Fruit fly (Drosophila melanogaster) whole organism, prepupa: ENCODE measurements around the gene Rhp.

Experiments used
- Blimp-1 ChIP-seq: fragments of 200-800 bp; sonication (Bioruptor generic); optimal IDR thresholded peaks from 3 replicates; lab custom pipeline; 2017; ENCODE audit warnings: missing biosample characterization, missing genetic modification characterization, mild to moderate bottlenecking, moderate library complexity, missing genetic modification reagents
- CG10631 ChIP-seq: fragments of 200-800 bp; sonication (Bioruptor generic); optimal IDR thresholded peaks from 2 replicates; lab custom pipeline; 2016; ENCODE audit warnings: missing biosample characterization, missing genetic modification characterization
- CG10669 ChIP-seq: fragments of 200-800 bp; sonication (Bioruptor generic); optimal IDR thresholded peaks from 3 replicates; lab custom pipeline; 2018; ENCODE audit warnings: missing biosample characterization, mild to moderate bottlenecking, missing genetic modification characterization, moderate library complexity
- CG11762 ChIP-seq: fragments of 200-800 bp; sonication (Bioruptor generic); optimal IDR thresholded peaks from 3 replicates; lab custom pipeline; 2016; ENCODE audit warnings: missing biosample characterization, missing genetic modification characterization; ENCODE audit not compliant: insufficient read depth
- CG11902 ChIP-seq: fragments of 200-800 bp; sonication (Bioruptor generic); optimal IDR thresholded peaks from 3 replicates; lab custom pipeline; 2016; ENCODE audit warnings: missing biosample characterization, missing genetic modification characterization
- CG15336 ChIP-seq: fragments of 200-800 bp; sonication (Bioruptor generic); IDR thresholded peaks from 2 replicates; pipeline ENCODE4 v1.3.6; 2022; ENCODE audit warnings: missing biosample characterization, missing genetic modification characterization
- CG1621 ChIP-seq: fragments of 200-800 bp; sonication (Bioruptor generic); optimal IDR thresholded peaks from 3 replicates; lab custom pipeline; 2018; ENCODE audit warnings: missing biosample characterization, mild to moderate bottlenecking, missing genetic modification characterization
- CG16779 ChIP-seq: fragments of 200-800 bp; sonication (Bioruptor generic); optimal IDR thresholded peaks from 3 replicates; lab custom pipeline; 2017; ENCODE audit warnings: missing biosample characterization, mild to moderate bottlenecking, missing genetic modification characterization
- CG3032 ChIP-seq: fragments of 200-800 bp; optimal IDR thresholded peaks from 2 replicates; lab custom pipeline; 2019; ENCODE audit warnings: missing biosample characterization, mild to moderate bottlenecking, missing genetic modification characterization, moderate library complexity
- CG31627 ChIP-seq: fragments of 200-800 bp; sonication (Bioruptor generic); optimal IDR thresholded peaks from 3 replicates; lab custom pipeline; 2016; ENCODE audit warnings: missing biosample characterization, missing genetic modification characterization
- CG32006 ChIP-seq: fragments of 200-800 bp; sonication (Bioruptor generic); optimal IDR thresholded peaks from 3 replicates; lab custom pipeline; 2017; ENCODE audit warnings: missing biosample characterization, mild to moderate bottlenecking, missing genetic modification characterization
- CG34406 ChIP-seq: fragments of 200-800 bp; sonication (Bioruptor generic); optimal IDR thresholded peaks from 3 replicates; lab custom pipeline; 2016; ENCODE audit warnings: missing biosample characterization, missing genetic modification characterization
- CG3919 ChIP-seq: fragments of 200-800 bp; sonication (Bioruptor generic); optimal IDR thresholded peaks from 3 replicates; lab custom pipeline; 2016; ENCODE audit warnings: missing biosample characterization, missing genetic modification characterization
- CG6163 ChIP-seq: fragments of 200-800 bp; sonication (Bioruptor generic); IDR thresholded peaks from 3 replicates; pipeline ENCODE4 v1.3.6; 2022; ENCODE audit warnings: missing biosample characterization, missing genetic modification characterization
- CG6808 ChIP-seq: fragments of 200-800 bp; sonication (Bioruptor generic); optimal IDR thresholded peaks from 3 replicates; lab custom pipeline; 2017; ENCODE audit warnings: missing biosample characterization, missing genetic modification characterization, mild to moderate bottlenecking, moderate library complexity, missing genetic modification reagents
- CG6854 ChIP-seq: fragments of 200-800 bp; sonication (Bioruptor generic); optimal IDR thresholded peaks from 2 replicates; lab custom pipeline; 2017; ENCODE audit warnings: missing biosample characterization, mild to moderate bottlenecking, missing genetic modification characterization
- CG7368 ChIP-seq: fragments of 200-800 bp; sonication (Bioruptor generic); optimal IDR thresholded peaks from 3 replicates; lab custom pipeline; 2016; ENCODE audit warnings: missing biosample characterization, missing genetic modification characterization
- CG8119 ChIP-seq: fragments of 200-800 bp; sonication (Bioruptor generic); IDR thresholded peaks from 3 replicates; pipeline ENCODE4 v1.3.6; 2022; ENCODE audit warnings: missing biosample characterization, missing genetic modification characterization
- CG8319 ChIP-seq: fragments of 200-800 bp; sonication (Bioruptor generic); optimal IDR thresholded peaks from 3 replicates; lab custom pipeline; 2016; ENCODE audit warnings: missing biosample characterization, missing genetic modification characterization
- CG8632 ChIP-seq: fragments of 200-800 bp; sonication (Bioruptor generic); optimal IDR thresholded peaks from 3 replicates; lab custom pipeline; 2016; ENCODE audit warnings: missing biosample characterization, missing genetic modification characterization
- CG9139 ChIP-seq: fragments of 200-800 bp; sonication (Bioruptor generic); optimal IDR thresholded peaks from 3 replicates; lab custom pipeline; 2017; ENCODE audit warnings: missing biosample characterization, mild to moderate bottlenecking, missing genetic modification characterization
- Eip75B ChIP-seq: fragments of 200-800 bp; sonication (Bioruptor generic); optimal IDR thresholded peaks from 3 replicates; lab custom pipeline; 2016; ENCODE audit warnings: missing biosample characterization, missing genetic modification characterization
- Eip93F ChIP-seq: fragments of 200-800 bp; sonication (Bioruptor generic); optimal IDR thresholded peaks from 2 replicates; lab custom pipeline; 2016; ENCODE audit warnings: missing biosample characterization, mild to moderate bottlenecking, missing genetic modification characterization
- Ets21C ChIP-seq: fragments of 200-800 bp; sonication (Bioruptor generic); optimal IDR thresholded peaks from 3 replicates; lab custom pipeline; 2016; ENCODE audit warnings: missing biosample characterization, missing genetic modification characterization
- Ets96B ChIP-seq: fragments of 200-800 bp; optimal IDR thresholded peaks from 2 replicates; lab custom pipeline; 2019; ENCODE audit warnings: missing biosample characterization, mild to moderate bottlenecking, missing genetic modification characterization, moderate library complexity
- Gug ChIP-seq: fragments of 200-800 bp; sonication (Bioruptor generic); IDR thresholded peaks from 2 replicates; pipeline ENCODE4 v1.3.6; 2022; ENCODE audit warnings: missing biosample characterization, missing genetic modification characterization
- Hr38 ChIP-seq: sonication (Bioruptor generic); optimal IDR thresholded peaks from 2 replicates; lab custom pipeline; 2016; ENCODE audit warnings: missing biosample characterization, missing genetic modification characterization
- Hr39 ChIP-seq: fragments of 200-800 bp; sonication (Bioruptor generic); optimal IDR thresholded peaks from 2 replicates; lab custom pipeline; 2016; ENCODE audit warnings: missing biosample characterization, missing genetic modification characterization
- Hr4 ChIP-seq: fragments of 200-800 bp; sonication (Bioruptor generic); optimal IDR thresholded peaks from 3 replicates; lab custom pipeline; 2016; ENCODE audit warnings: missing biosample characterization, missing genetic modification characterization
- Met ChIP-seq: fragments of 200-800 bp; sonication (Bioruptor generic); optimal IDR thresholded peaks from 3 replicates; lab custom pipeline; 2016; ENCODE audit warnings: missing biosample characterization, missing genetic modification characterization
- Smox ChIP-seq: fragments of 200-800 bp; sonication (Bioruptor generic); optimal IDR thresholded peaks from 3 replicates; lab custom pipeline; 2016; ENCODE audit warnings: missing biosample characterization, missing genetic modification characterization
- Sox102F ChIP-seq: fragments of 200-800 bp; sonication (Bioruptor generic); optimal IDR thresholded peaks from 2 replicates; lab custom pipeline; 2016; ENCODE audit warnings: missing biosample characterization, mild to moderate bottlenecking, missing genetic modification characterization
- Sox14 ChIP-seq: fragments of 200-800 bp; sonication (Bioruptor generic); optimal IDR thresholded peaks from 3 replicates; lab custom pipeline; 2016; ENCODE audit warnings: missing biosample characterization, missing genetic modification characterization
- Sox15 ChIP-seq: fragments of 200-800 bp; sonication (Bioruptor generic); optimal IDR thresholded peaks from 3 replicates; lab custom pipeline; 2016; ENCODE audit warnings: missing biosample characterization, missing genetic modification characterization
- achi ChIP-seq: fragments of 200-800 bp; sonication (Bioruptor generic); optimal IDR thresholded peaks from 3 replicates; lab custom pipeline; 2016; ENCODE audit warnings: missing biosample characterization, missing genetic modification characterization
- dac ChIP-seq: fragments of 200-800 bp; sonication (Bioruptor generic); optimal IDR thresholded peaks from 2 replicates; lab custom pipeline; 2017; ENCODE audit warnings: missing biosample characterization, mild to moderate bottlenecking, missing genetic modification characterization
- eg ChIP-seq: fragments of 200-800 bp; sonication (Bioruptor generic); IDR thresholded peaks from 3 replicates; pipeline ENCODE4 v1.3.6; 2022; ENCODE audit warnings: missing biosample characterization, missing genetic modification characterization
- esn ChIP-seq: fragments of 200-800 bp; sonication (Bioruptor generic); optimal IDR thresholded peaks from 2 replicates; lab custom pipeline; 2016; ENCODE audit warnings: missing biosample characterization, mild to moderate bottlenecking, missing genetic modification characterization, moderate library complexity
- fd59A ChIP-seq: fragments of 200-800 bp; sonication (Bioruptor generic); optimal IDR thresholded peaks from 2 replicates; lab custom pipeline; 2017; ENCODE audit warnings: missing biosample characterization, mild to moderate bottlenecking, missing genetic modification characterization, missing genetic modification reagents
- fkh ChIP-seq: fragments of 200-800 bp; sonication (Bioruptor generic); optimal IDR thresholded peaks from 3 replicates; lab custom pipeline; 2017; ENCODE audit warnings: missing biosample characterization, mild to moderate bottlenecking, missing genetic modification characterization, moderate library complexity
- net ChIP-seq: fragments of 200-800 bp; sonication (Bioruptor generic); optimal IDR thresholded peaks from 3 replicates; lab custom pipeline; 2016; ENCODE audit warnings: missing biosample characterization, missing genetic modification characterization
- pdm3 ChIP-seq: fragments of 200-800 bp; sonication (Bioruptor generic); optimal IDR thresholded peaks from 3 replicates; lab custom pipeline; 2016; ENCODE audit warnings: missing biosample characterization, missing genetic modification characterization
- salr ChIP-seq, 2 experiments: fragments of 200-800 bp; sonication (Bioruptor generic); optimal IDR thresholded peaks; 3 replicates each; lab custom pipeline; 2016 to 2018; ENCODE audit warnings: missing biosample characterization in 2 of 2, missing genetic modification characterization in 2 of 2, mild to moderate bottlenecking in 1 of 2
- spab ChIP-seq: fragments of 200-800 bp; sonication (Bioruptor generic); optimal IDR thresholded peaks from 2 replicates; lab custom pipeline; 2017; ENCODE audit warnings: missing biosample characterization, mild to moderate bottlenecking, missing genetic modification characterization, missing genetic modification reagents
- svp ChIP-seq: fragments of 200-800 bp; sonication (Bioruptor generic); peaks from one replicate; lab custom pipeline; 2016; ENCODE audit warnings: missing biosample characterization, missing genetic modification characterization
- topi ChIP-seq: fragments of 200-800 bp; sonication (Bioruptor generic); optimal IDR thresholded peaks from 3 replicates; lab custom pipeline; 2016; ENCODE audit warnings: missing biosample characterization, missing genetic modification characterization
- vri ChIP-seq: fragments of 200-800 bp; sonication (Bioruptor generic); optimal IDR thresholded peaks from 3 replicates; lab custom pipeline; 2016; ENCODE audit warnings: missing biosample characterization, mild to moderate bottlenecking, missing genetic modification characterization

The Rhp gene

dm6 chrX:15788235-15789187 lies at the start of gene Rhp (continued):
- peak; percentile 40 for TF ChIP-seq vri (GFP tag; lab: Kevin White, UChicago)
- TF ChIP-seq fd59A (GFP tag; lab: Kevin White, UChicago), result no peak
- TF ChIP-seq CG3919 (GFP tag; lab: Kevin White, UChicago), result peak; percentile 52
- peak; percentile 60 for TF ChIP-seq pdm3 (GFP tag; lab: Kevin White, UChicago)
- TF ChIP-seq Sox102F (GFP tag; lab: Kevin White, UChicago), result no peak
- TF ChIP-seq Sox15 (GFP tag; lab: Kevin White, UChicago), result no peak
- TF ChIP-seq CG8319 (GFP tag; lab: Kevin White, UChicago), result peak; percentile 22
- TF ChIP-seq CG10669 (GFP tag; lab: Kevin White, UChicago), result peak; percentile 76
- TF ChIP-seq CG11902 (GFP tag; lab: Kevin White, UChicago), result no peak
- no peak for TF ChIP-seq net (GFP tag; lab: Kevin White, UChicago)

DNA sequence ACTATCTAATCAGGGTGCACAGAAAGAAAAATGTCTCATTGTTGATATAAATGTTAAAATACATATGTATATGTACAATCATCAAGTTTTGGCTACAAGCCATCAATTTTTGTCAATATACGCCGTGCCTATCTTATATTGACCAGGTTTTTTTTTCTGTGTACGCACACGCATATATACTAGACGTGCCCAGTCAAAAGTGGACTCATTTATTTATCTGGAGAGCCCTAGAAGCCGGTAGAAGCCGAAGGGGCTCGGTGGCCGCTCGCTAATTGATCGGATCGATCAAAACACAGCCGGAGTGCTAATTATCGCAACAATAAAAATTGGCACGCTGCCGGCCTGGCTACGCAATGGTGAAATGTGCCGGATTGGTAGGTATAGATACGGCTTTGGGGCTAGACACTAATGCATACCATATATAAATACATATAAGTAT lies 48.4 kb upstream of the Rhp start:
- TF ChIP-seq CG32006 (GFP tag; lab: Kevin White, UChicago) (peak; percentile 53), CG7368 (GFP tag; lab: Kevin White, UChicago) (no peak), CG15336 (peak; percentile 57), CG11762 (GFP tag; lab: Kevin White, UChicago) (no peak), vri (GFP tag; lab: Kevin White, UChicago) (peak; percentile 85), CG6854 (GFP tag; lab: Kevin White, UChicago) (no peak), Sox102F (GFP tag; lab: Kevin White, UChicago) (peak; percentile 56), CG31627 (GFP tag; lab: Kevin White, UChicago) (peak; percentile 48), Sox14 (GFP tag; lab: Kevin White, UChicago) (peak; percentile 63), topi (GFP tag; lab: Kevin White, UChicago) (peak; percentile 69), fd59A (GFP tag; lab: Kevin White, UChicago) (no peak), CG8119 (GFP tag; lab: Robert Waterston, UW) (peak; percentile 56; the same call in 2 of the 3 replicates), CG6163 (peak; percentile 69), Hr38 (GFP tag; lab: Kevin White, UChicago) (no peak), Gug (peak; percentile 52; the same call in 1 of the 2 replicates), CG11902 (GFP tag; lab: Kevin White, UChicago) (peak; percentile 23), spab (no peak), CG10669 (GFP tag; lab: Kevin White, UChicago) (no peak), CG3032 (tag; lab: Kevin White, UChicago) (peak; percentile 10), CG9139 (GFP tag; lab: Kevin White, UChicago) (no peak), CG8632 (GFP tag; lab: Kevin White, UChicago) (peak; percentile 43), Hr4 (peak; percentile 50), Eip75B (peak; percentile 36), CG10631 (GFP tag; lab: Kevin White, UChicago) (peak; percentile 25), CG1621 (peak; percentile 21), esn (peak; percentile 71), Blimp-1 (no peak), salr (GFP tag; optimal IDR thresholded peaks at IDR 0.05; lab: Kevin White, UChicago) (no peak), Ets21C (peak; percentile 52), achi (GFP tag; lab: Kevin White, UChicago) (peak; percentile 40), dac (GFP tag; lab: Kevin White, UChicago) (no peak), Eip93F (GFP tag; lab: Kevin White, UChicago) (peak; percentile 46), CG34406 (GFP tag; lab: Kevin White, UChicago) (peak; percentile 36), eg (GFP tag; lab: Robert Waterston, UW) (peak; percentile 78), CG6808 (no peak), Hr39 (peak; percentile 60), fkh (GFP tag; lab: Kevin White, UChicago) (peak; percentile 68), Ets96B (tag; lab: Kevin White, UChicago) (peak; percentile 39), CG16779 (no peak), Met (peak; percentile 66), svp (peak; percentile 87), Smox (peak; percentile 60)
